Fruit fly (Drosophila melanogaster) whole organism, embryonic: ENCODE data around the gene Argk1.

Experiments
- Adf1 ChIP-seq: fragments of 200-800 bp; sonication (Bioruptor generic); IDR thresholded peaks from 2 replicates; pipeline ENCODE4 v1.3.6; 2022; ENCODE audit warnings: missing biosample characterization, missing genetic modification characterization
- Antp ChIP-seq: fragments of 200-800 bp; sonication (Bioruptor generic); optimal IDR thresholded peaks from 3 replicates; lab custom pipeline; 2016; ENCODE audit warnings: missing biosample characterization, missing genetic modification characterization
- Bgb ChIP-seq: fragments of 200-800 bp; sonication (Bioruptor generic); IDR thresholded peaks from 2 replicates; pipeline ENCODE4 v1.3.6; 2022; ENCODE audit warnings: missing biosample characterization, missing genetic modification characterization; ENCODE audit not compliant: partially characterized antibody
- Blimp-1 ChIP-seq: fragments of 200-800 bp; sonication (Bioruptor generic); optimal IDR thresholded peaks from 3 replicates; lab custom pipeline; 2018; ENCODE audit warnings: missing biosample characterization, missing genetic modification characterization, mild to moderate bottlenecking, moderate library complexity, missing genetic modification reagents
- CG10543 ChIP-seq: fragments of 200-800 bp; sonication (Bioruptor generic); optimal IDR thresholded peaks from 3 replicates; lab custom pipeline; 2017; ENCODE audit warnings: missing biosample characterization, mild to moderate bottlenecking, missing genetic modification characterization, moderate library complexity
- CG11085 ChIP-seq: fragments of 200-800 bp; sonication (Bioruptor generic); IDR thresholded peaks from 2 replicates; pipeline ENCODE4 v1.3.6; 2022; ENCODE audit warnings: missing biosample characterization, missing genetic modification characterization
- CG13775 ChIP-seq: fragments of 200-800 bp; sonication (Bioruptor generic); optimal IDR thresholded peaks from 3 replicates; lab custom pipeline; 2017; ENCODE audit warnings: missing biosample characterization, mild to moderate bottlenecking, missing genetic modification characterization
- CG17361 ChIP-seq: fragments of 200-800 bp; sonication (Bioruptor generic); IDR thresholded peaks from 3 replicates; pipeline ENCODE4 v1.3.6; 2022; ENCODE audit warnings: missing biosample characterization, missing genetic modification characterization
- CG18262 ChIP-seq: fragments of 200-800 bp; optimal IDR thresholded peaks from 3 replicates; lab custom pipeline; 2019; ENCODE audit warnings: missing biosample characterization, mild to moderate bottlenecking, missing genetic modification characterization, moderate library complexity
- CG18476 ChIP-seq: fragments of 200-800 bp; sonication (Bioruptor generic); optimal IDR thresholded peaks from 2 replicates; lab custom pipeline; 2016; ENCODE audit warnings: missing biosample characterization, mild to moderate bottlenecking, missing genetic modification characterization
- CG2678 ChIP-seq: fragments of 200-800 bp; sonication (Bioruptor generic); optimal IDR thresholded peaks from 3 replicates; lab custom pipeline; 2019; ENCODE audit warnings: missing biosample characterization, mild to moderate bottlenecking, missing genetic modification characterization, moderate library complexity
- CG2875 ChIP-seq: fragments of 200-800 bp; sonication (Bioruptor generic); optimal IDR thresholded peaks from 2 replicates; lab custom pipeline; 2017; ENCODE audit warnings: missing biosample characterization, mild to moderate bottlenecking, missing genetic modification characterization, missing genetic modification reagents
- CG4617 ChIP-seq: fragments of 200-800 bp; sonication (Bioruptor generic); optimal IDR thresholded peaks from 3 replicates; lab custom pipeline; 2016; ENCODE audit warnings: missing biosample characterization, missing genetic modification characterization, borderline replicate concordance
- CG6813 ChIP-seq: fragments of 200-800 bp; sonication (Bioruptor generic); optimal IDR thresholded peaks from 2 replicates; lab custom pipeline; 2017; ENCODE audit warnings: missing biosample characterization, missing genetic modification characterization, mild to moderate bottlenecking, moderate library complexity, missing genetic modification reagents
- CG7928 ChIP-seq: fragments of 200-800 bp; sonication (Bioruptor generic); optimal IDR thresholded peaks from 2 replicates; lab custom pipeline; 2017; ENCODE audit warnings: missing biosample characterization, mild to moderate bottlenecking, missing genetic modification characterization
- CG7963 ChIP-seq: fragments of 200-800 bp; sonication (Bioruptor generic); IDR thresholded peaks from 3 replicates; pipeline ENCODE4 v1.3.6; 2022; ENCODE audit warnings: missing biosample characterization, missing genetic modification characterization; ENCODE audit not compliant: partially characterized antibody
- CG8089 ChIP-seq: fragments of 200-800 bp; sonication (Bioruptor generic); optimal IDR thresholded peaks from 3 replicates; lab custom pipeline; 2016; ENCODE audit warnings: missing biosample characterization, missing genetic modification characterization
- Dbx ChIP-seq: fragments of 200-800 bp; sonication (Bioruptor generic); IDR thresholded peaks from 3 replicates; pipeline ENCODE4 v1.3.6; 2022; ENCODE audit warnings: missing biosample characterization, missing genetic modification characterization
- Hr39 ChIP-seq: fragments of >200 bp; optimal IDR thresholded peaks from 2 replicates; lab custom pipeline; 2017
- Hr51 ChIP-seq, 2 experiments: fragments of 200-800 bp; sonication (Bioruptor generic); optimal IDR thresholded peaks; 2 replicates in 1 of 2; 3 replicates in 1 of 2; lab custom pipeline; 2016 to 2018; ENCODE audit warnings: missing biosample characterization in 2 of 2, missing genetic modification characterization in 2 of 2, mild to moderate bottlenecking in 1 of 2, moderate library complexity in 1 of 2
- Myb ChIP-seq: fragments of 200-800 bp; sonication (Bioruptor generic); optimal IDR thresholded peaks from 2 replicates; lab custom pipeline; 2016; ENCODE audit warnings: missing biosample characterization, missing genetic modification characterization
- YL-1 ChIP-seq: fragments of 200-800 bp; sonication (Bioruptor generic); optimal IDR thresholded peaks from 3 replicates; lab custom pipeline; 2017; ENCODE audit warnings: missing biosample characterization, mild to moderate bottlenecking, missing genetic modification characterization
- ab ChIP-seq: fragments of 200-800 bp; sonication (Bioruptor generic); optimal IDR thresholded peaks from 2 replicates; lab custom pipeline; 2016; ENCODE audit warnings: missing biosample characterization, missing genetic modification characterization
- ac ChIP-seq: fragments of 200-800 bp; sonication (Bioruptor generic); optimal IDR thresholded peaks from 3 replicates; lab custom pipeline; 2017; ENCODE audit warnings: missing biosample characterization, mild to moderate bottlenecking, missing genetic modification characterization
- amos ChIP-seq: fragments of 200-800 bp; sonication (Bioruptor generic); IDR thresholded peaks from 2 replicates; pipeline ENCODE4 v1.3.6; 2022; ENCODE audit warnings: missing biosample characterization, missing genetic modification characterization; ENCODE audit not compliant: partially characterized antibody
- ap ChIP-seq: fragments of 200-800 bp; sonication (Bioruptor generic); IDR thresholded peaks from 2 replicates; pipeline ENCODE4 v1.3.6; 2022; ENCODE audit warnings: missing biosample characterization, missing genetic modification characterization
- ara ChIP-seq: fragments of 200-800 bp; sonication (Bioruptor generic); IDR thresholded peaks from 2 replicates; pipeline ENCODE4 v1.3.6; 2022; ENCODE audit warnings: missing biosample characterization, missing genetic modification characterization
- az2 ChIP-seq: fragments of 200-800 bp; sonication (Bioruptor generic); optimal IDR thresholded peaks from 3 replicates; lab custom pipeline; 2016; ENCODE audit warnings: missing biosample characterization, missing genetic modification characterization
- dati ChIP-seq: fragments of 200-800 bp; sonication (Bioruptor generic); IDR thresholded peaks from 2 replicates; pipeline ENCODE4 v1.3.6; 2022; ENCODE audit warnings: missing biosample characterization, missing genetic modification characterization
- en ChIP-seq: fragments of 200-800 bp; sonication (Bioruptor generic); optimal IDR thresholded peaks from 2 replicates; lab custom pipeline; 2016; ENCODE audit warnings: missing biosample characterization, missing genetic modification characterization
- gfzf ChIP-seq: fragments of 200-800 bp; sonication (Bioruptor generic); optimal IDR thresholded peaks from 2 replicates; lab custom pipeline; 2016; ENCODE audit warnings: missing biosample characterization, mild to moderate bottlenecking, missing genetic modification characterization, moderate library complexity
- lbe ChIP-seq: fragments of 200-800 bp; sonication (Bioruptor generic); optimal IDR thresholded peaks from 2 replicates; lab custom pipeline; 2016; ENCODE audit warnings: missing biosample characterization, mild to moderate bottlenecking, missing genetic modification characterization
- mam ChIP-seq: fragments of 200-800 bp; sonication (Bioruptor generic); optimal IDR thresholded peaks from 3 replicates; lab custom pipeline; 2016; ENCODE audit warnings: missing biosample characterization, missing genetic modification characterization
- peb ChIP-seq: fragments of 200-800 bp; sonication (Bioruptor generic); IDR thresholded peaks from 2 replicates; pipeline ENCODE4 v1.3.6; 2022; ENCODE audit warnings: missing biosample characterization, missing genetic modification characterization
- prd ChIP-seq, 3 experiments: fragments of >200 bp in 2 of 3; fragments of 200-800 bp in 1 of 3; sonication (Bioruptor generic) in 1 of 3; optimal IDR thresholded peaks in 2 of 3; IDR thresholded peaks in 1 of 3; 2 replicates in 2 of 3; 3 replicates in 1 of 3; pipeline versions ENCODE4 v1.3.6 to Lab custom; 2017 to 2022; ENCODE audit warnings: missing biosample characterization in 1 of 3, missing genetic modification characterization in 1 of 3
- salm ChIP-seq: fragments of 200-800 bp; sonication (Bioruptor generic); optimal IDR thresholded peaks from 2 replicates; lab custom pipeline; 2018; ENCODE audit warnings: missing biosample characterization, mild to moderate bottlenecking, missing genetic modification characterization
- tio ChIP-seq: fragments of 200-800 bp; sonication (Bioruptor generic); optimal IDR thresholded peaks from 2 replicates; lab custom pipeline; 2017; ENCODE audit warnings: missing biosample characterization, missing genetic modification characterization, inconsistent platforms
- usp ChIP-seq: fragments of >200 bp; optimal IDR thresholded peaks from 2 replicates; lab custom pipeline; 2017; ENCODE audit warnings: missing biosample characterization, missing genetic modification characterization
- wek ChIP-seq: fragments of 200-800 bp; sonication (Bioruptor generic); optimal IDR thresholded peaks from 3 replicates; lab custom pipeline; 2018; ENCODE audit warnings: missing biosample characterization, mild to moderate bottlenecking, missing genetic modification characterization, moderate library complexity

Gene Argk1

DNA sequence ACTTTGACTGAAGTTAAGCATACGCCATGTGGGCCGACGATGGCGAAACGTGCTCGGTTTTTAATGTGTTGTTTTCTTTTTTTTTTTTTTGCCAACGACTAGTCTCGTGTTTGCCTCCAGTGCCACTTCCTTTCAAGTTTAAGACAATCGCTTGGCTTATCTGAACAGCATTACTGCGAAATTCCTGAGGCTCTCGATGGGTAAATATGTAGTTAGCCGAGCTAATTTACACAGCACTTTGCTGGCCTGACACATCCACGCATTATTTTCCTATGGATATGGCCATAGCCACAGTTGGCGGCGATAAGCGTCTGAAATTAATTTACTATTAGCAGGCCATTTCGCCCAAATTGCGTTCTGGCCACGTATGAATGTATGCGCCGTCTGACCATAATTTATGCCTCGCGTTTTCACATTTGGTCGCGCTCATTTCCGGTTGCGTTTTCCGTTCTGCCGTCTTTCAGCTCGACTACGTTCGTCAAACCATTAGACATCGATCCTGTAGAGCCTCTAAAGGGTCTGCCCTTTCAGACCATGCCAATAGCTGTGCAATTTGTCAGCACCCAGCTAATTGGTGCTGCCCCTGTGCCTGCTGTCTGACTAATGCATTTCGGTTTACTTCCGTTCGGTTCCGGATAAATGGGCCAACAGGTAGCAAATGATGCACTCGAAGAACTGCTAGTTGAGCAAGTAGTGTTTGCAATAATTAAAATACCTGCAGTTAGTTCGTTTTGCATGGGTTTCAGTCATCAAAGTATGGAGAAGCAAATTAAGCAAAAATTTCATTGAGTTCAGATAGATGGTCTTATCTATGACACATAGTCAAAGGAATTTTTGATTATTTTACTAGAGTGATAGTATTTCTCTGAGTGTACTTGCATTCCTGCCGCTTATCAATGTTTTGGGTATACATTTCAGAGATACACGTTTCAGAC is 45.1 kb downstream of the Argk1 start (continued):
- TF ChIP-seq ac (GFP tag; lab: Kevin White, UChicago) (peak; percentile 27), YL-1 (GFP tag; lab: Kevin White, UChicago) (no peak), salm (tag; lab: Kevin White, UChicago) (no peak), az2 (GFP tag; lab: Kevin White, UChicago) (no peak), dati (GFP tag; lab: Robert Waterston, UW) (no peak), CG8089 (GFP tag; lab: Kevin White, UChicago) (no peak), CG18262 (tag; lab: Kevin White, UChicago) (no peak), Bgb (GFP tag; lab: Robert Waterston, UW) (no peak), CG10543 (no peak), wek (no peak), Hr51 (GFP tag; optimal IDR thresholded peaks at IDR 0.05; lab: Kevin White, UChicago) (no peak), CG11085 (GFP tag; lab: Robert Waterston, UW) (no peak), CG7928 (no peak), en (GFP tag; lab: Kevin White, UChicago) (no peak), CG4617 (GFP tag; lab: Kevin White, UChicago) (no peak), CG13775 (GFP tag; lab: Kevin White, UChicago) (no peak), Hr39 (lab: Kevin White, UChicago) (no peak), tio (GFP tag; lab: Kevin White, UChicago) (no peak), CG7963 (GFP tag; lab: Robert Waterston, UW) (no peak), CG2875 (GFP tag; lab: Kevin White, UChicago) (no peak), Antp (GFP tag; lab: Kevin White, UChicago) (no peak), peb (GFP tag; lab: Robert Waterston, UW) (no peak), Blimp-1 (no peak), Dbx (0 out of 3 replicates have a peak, but pooled peaks have one; percentile 17), usp (GFP tag; lab: Kevin White, UChicago) (no peak), ab (GFP tag; lab: Kevin White, UChicago) (no peak), CG6813 (GFP tag; lab: Kevin White, UChicago) (no peak), ap (no peak), CG17361 (no peak), Adf1 (GFP tag; lab: Robert Waterston, UW) (no peak), lbe (GFP tag; lab: Kevin White, UChicago) (no peak), CG2678 (tag; lab: Kevin White, UChicago) (peak; percentile 16), mam (no peak), CG18476 (GFP tag; lab: Kevin White, UChicago) (no peak), Myb (GFP tag; lab: Kevin White, UChicago) (no peak), gfzf (GFP tag; lab: Kevin White, UChicago) (no peak), ara (GFP tag; lab: Robert Waterston, UW) (no peak), amos (GFP tag; lab: Robert Waterston, UW) (no peak), prd (optimal IDR thresholded peaks at IDR 0.05; lab: Kevin White, UChicago) (no peak), prd (GFP tag; IDR thresholded peaks at IDR 0.05; lab: Robert Waterston, UW) (peak; percentile 81)
